Fruit fly (Drosophila melanogaster) whole organism: ENCODE results near the gene CG7910.

ENCODE experiments used
- CG8478 ChIP-seq: fragments of >200 bp; optimal IDR thresholded peaks from 2 replicates; lab custom pipeline; 2018; ENCODE audit warnings: inconsistent platforms
- EcR ChIP-seq, 2 experiments: fragments of >200 bp; optimal IDR thresholded peaks; 2 replicates each; lab custom pipeline; 2017; ENCODE audit warnings: missing biosample characterization in 2 of 2, missing genetic modification characterization in 2 of 2, missing genetic modification reagents in 2 of 2
- pan ChIP-seq: fragments of >200 bp; optimal IDR thresholded peaks from 2 replicates; lab custom pipeline; 2017
- usp ChIP-seq: fragments of >200 bp; optimal IDR thresholded peaks from 2 replicates; lab custom pipeline; 2017; ENCODE audit warnings: missing biosample characterization, missing genetic modification characterization, mixed read lengths

- no peak for TF ChIP-seq usp (GFP tag; lab: Kevin White, UChicago)
- TF ChIP-seq pan (lab: Kevin White, UChicago), result no peak
- TF ChIP-seq EcR (GFP tag; optimal IDR thresholded peaks at IDR 0.05; lab: Kevin White, UChicago), result no peak
- no peak for TF ChIP-seq CG8478 (lab: Kevin White, UChicago)
Measured at dm6 chr3R:8105088-8105542, 18.1 kb downstream of the CG7910 start, which contains the start of gene puc.
